Worm (Caenorhabditis elegans) whole organism, L1 larva: Measurements from ENCODE around the gene C16D2.3.

Source experiments
- ama-1 ChIP-seq: fragments of 150-350 bp; optimal IDR thresholded peaks from 2 replicates; lab custom pipeline; 2014
- ceh-88 ChIP-seq: fragments of 200-800 bp; sonication (Bioruptor generic); IDR thresholded peaks from 2 replicates; pipeline ENCODE4 v1.3.6; 2022; ENCODE audit warnings: missing genetic modification characterization, missing compliant biosample characterization
- egl-27 ChIP-seq, 2 experiments: fragments of 150-350 bp in 1 of 2; sonication (generic microtip); optimal IDR thresholded peaks; 3 replicates each; lab custom pipeline; 2017 to 2018; ENCODE audit warnings: missing biosample characterization in 2 of 2, missing genetic modification characterization in 2 of 2, missing genetic modification reagents in 2 of 2
- grh-1 ChIP-seq: fragments of 200-800 bp; sonication (Bioruptor generic); IDR thresholded peaks from 2 replicates; pipeline ENCODE4 v1.3.6; 2022; ENCODE audit warnings: missing genetic modification reagents, missing genetic modification characterization, missing compliant biosample characterization
- hlh-17 ChIP-seq: fragments of 200-800 bp; sonication (Bioruptor generic); optimal IDR thresholded peaks from 2 replicates; lab custom pipeline; 2018; ENCODE audit warnings: missing genetic modification characterization, mild to moderate bottlenecking, missing compliant biosample characterization, moderate library complexity, borderline replicate concordance
- lin-35 ChIP-seq, 2 experiments: fragments of 150-350 bp; optimal IDR thresholded peaks; 2 replicates each; lab custom pipeline; 2014; ENCODE audit warnings: missing biosample characterization in 2 of 2, missing genetic modification characterization in 2 of 2, missing genetic modification reagents in 2 of 2
- nhr-12 ChIP-seq: sonication (generic microtip); optimal IDR thresholded peaks from 2 replicates; lab custom pipeline; 2017; ENCODE audit warnings: missing biosample characterization, missing genetic modification characterization
- nhr-237 ChIP-seq: fragments of 150-350 bp; optimal IDR thresholded peaks from 2 replicates; lab custom pipeline; 2014; ENCODE audit warnings: missing biosample characterization, missing genetic modification characterization
- pqm-1 ChIP-seq: sonication (generic microtip); optimal IDR thresholded peaks from 3 replicates; lab custom pipeline; 2017; ENCODE audit warnings: missing biosample characterization, missing genetic modification characterization
- skn-1 ChIP-seq: fragments of 150-350 bp; optimal IDR thresholded peaks from 2 replicates; lab custom pipeline; 2014; ENCODE audit warnings: missing biosample characterization, missing genetic modification characterization
- unc-62 ChIP-seq: fragments of 150-350 bp; optimal IDR thresholded peaks from 2 replicates; lab custom pipeline; 2014; ENCODE audit warnings: missing biosample characterization, missing genetic modification reagents, missing genetic modification characterization
- ztf-11 ChIP-seq, 2 experiments: sonication (generic microtip); optimal IDR thresholded peaks; 2 replicates each; lab custom pipeline; 2016 to 2017; ENCODE audit warnings: missing genetic modification characterization in 2 of 2, missing biosample characterization in 1 of 2, missing compliant biosample characterization in 1 of 2

ce11 chrII:9137803-9138202 is at the start of gene C16D2.3:
- TF ChIP-seq unc-62 (GFP tag; lab: Kevin White, UChicago), result no peak
- TF ChIP-seq grh-1 (GFP tag; lab: Robert Waterston, UW), result no peak
- no peak for TF ChIP-seq ama-1 (lab: Kevin White, UChicago)
- no peak for TF ChIP-seq skn-1 (tag; lab: Kevin White, UChicago)
- TF ChIP-seq ceh-88 (GFP tag; lab: Robert Waterston, UW), result no peak
- no peak for TF ChIP-seq ztf-11 (tag; optimal IDR thresholded peaks at IDR 0.05; lab: Kevin White, UChicago)
- no peak for TF ChIP-seq nhr-237 (tag; lab: Kevin White, UChicago)
- TF ChIP-seq lin-35 (GFP tag; optimal IDR thresholded peaks at IDR 0.05; lab: Kevin White, UChicago), result no peak
- no peak for TF ChIP-seq egl-27 (tag; optimal IDR thresholded peaks at IDR 0.05; lab: Kevin White, UChicago)
- no peak for TF ChIP-seq hlh-17 (GFP tag; lab: Kevin White, UChicago)
- no peak for TF ChIP-seq pqm-1
- no peak for TF ChIP-seq nhr-12 (tag; lab: Kevin White, UChicago)
